Fruit fly (Drosophila melanogaster): ENCODE results near the gene RpL32.
A peak's percentile ranks its signal among the peaks of the same experiment; 100 is the strongest.

The RpL32 gene

dm6 chr3R:30014977-30015514, 30.9 kb downstream of the RpL32 start, which contains the start of gene CG7920 (continued):
- TF ChIP-seq fd59A (GFP tag; optimal IDR thresholded peaks at IDR 0.05) (no peak), CG16779 (tag; optimal IDR thresholded peaks at IDR 0.05) (peak; percentile 52), Eip78C (GFP tag) (peak; percentile 75), Gug (GFP tag; IDR thresholded peaks at IDR 0.05) (no peak), Smox (GFP tag; optimal IDR thresholded peaks at IDR 0.05) (no peak), CG10669 (GFP tag; optimal IDR thresholded peaks at IDR 0.05) (no peak), Hr4 (GFP tag; optimal IDR thresholded peaks at IDR 0.05) (no peak), acj6 (GFP tag; optimal IDR thresholded peaks at IDR 0.05) (no peak), CG11294 (GFP tag; IDR thresholded peaks at IDR 0.05) (no peak), Hr38 (GFP tag; optimal IDR thresholded peaks at IDR 0.05) (no peak), CG6854 (GFP tag; optimal IDR thresholded peaks at IDR 0.05) (peak; percentile 73), eg (GFP tag; IDR thresholded peaks at IDR 0.05) (peak; percentile 60; the same call in 2 of the 3 replicates), CG34406 (GFP tag; optimal IDR thresholded peaks at IDR 0.05) (peak; percentile 7), CG7368 (GFP tag; optimal IDR thresholded peaks at IDR 0.05) (no peak), Ets21C (GFP tag; optimal IDR thresholded peaks at IDR 0.05) (no peak), esn (GFP tag; optimal IDR thresholded peaks at IDR 0.05) (peak; percentile 50), Sox14 (GFP tag; optimal IDR thresholded peaks at IDR 0.05) (no peak)

- no peak for TF ChIP-seq CG11902 (GFP tag; optimal IDR thresholded peaks at IDR 0.05)
- TF ChIP-seq CG6163 (GFP tag; IDR thresholded peaks at IDR 0.05): no peak
- TF ChIP-seq eg (GFP tag; IDR thresholded peaks at IDR 0.05): no peak
- TF ChIP-seq Hr4 (GFP tag; optimal IDR thresholded peaks at IDR 0.05): no peak
- no peak for TF ChIP-seq Ets21C (GFP tag; optimal IDR thresholded peaks at IDR 0.05)
- no peak for TF ChIP-seq fd85E (GFP tag; optimal IDR thresholded peaks at IDR 0.05)
- TF ChIP-seq Hr39 (GFP tag; optimal IDR thresholded peaks at IDR 0.05): no peak
- TF ChIP-seq CG31627 (GFP tag; optimal IDR thresholded peaks at IDR 0.05): no peak
- no peak for TF ChIP-seq CG8319 (GFP tag; optimal IDR thresholded peaks at IDR 0.05)
- no peak for TF ChIP-seq CG10631 (GFP tag; optimal IDR thresholded peaks at IDR 0.05)
- TF ChIP-seq svp (GFP tag): no peak
Measured at dm6 chr3R:30014480-30014879, 31.5 kb downstream of the RpL32 start.

- TF ChIP-seq Ets21C (GFP tag; optimal IDR thresholded peaks at IDR 0.05): no peak
- TF ChIP-seq esn (GFP tag; optimal IDR thresholded peaks at IDR 0.05): no peak
- no peak for TF ChIP-seq OdsH (GFP tag; optimal IDR thresholded peaks at IDR 0.05)
- no peak for TF ChIP-seq vri (GFP tag; optimal IDR thresholded peaks at IDR 0.05)
- TF ChIP-seq salr (GFP tag; optimal IDR thresholded peaks at IDR 0.05): peak in 1 of 2 experiments; percentile 16
- TF ChIP-seq CG10669 (GFP tag; optimal IDR thresholded peaks at IDR 0.05): peak; percentile 67
- TF ChIP-seq Eip93F (GFP tag; optimal IDR thresholded peaks at IDR 0.05): peak; percentile 2
- TF ChIP-seq CG1621 (tag; optimal IDR thresholded peaks at IDR 0.05): peak; percentile 49
- no peak for TF ChIP-seq CG11902 (GFP tag; optimal IDR thresholded peaks at IDR 0.05)
- peak; percentile 7 for TF ChIP-seq Met (GFP tag; optimal IDR thresholded peaks at IDR 0.05)
- TF ChIP-seq CG15336 (GFP tag; IDR thresholded peaks at IDR 0.05): peak; percentile 40; the same call in 1 of the 2 replicates
- no peak for TF ChIP-seq CG7368 (GFP tag; optimal IDR thresholded peaks at IDR 0.05)
- TF ChIP-seq CG4318 (GFP tag; optimal IDR thresholded peaks at IDR 0.05): no peak
- no peak for TF ChIP-seq Hr4 (GFP tag; optimal IDR thresholded peaks at IDR 0.05)
- no peak for TF ChIP-seq CG3032 (tag; optimal IDR thresholded peaks at IDR 0.05)
- TF ChIP-seq CG10631 (GFP tag; optimal IDR thresholded peaks at IDR 0.05): no peak
- peak; percentile 16 for TF ChIP-seq Lpt (GFP tag; optimal IDR thresholded peaks at IDR 0.05)
- TF ChIP-seq topi (GFP tag; optimal IDR thresholded peaks at IDR 0.05): peak; percentile 36
- peak; percentile 88 to 90 for TF ChIP-seq ss (GFP tag; optimal IDR thresholded peaks at IDR 0.05)
- TF ChIP-seq Sox14 (GFP tag; optimal IDR thresholded peaks at IDR 0.05): peak; percentile 6
- no peak for TF ChIP-seq CG11762 (GFP tag; optimal IDR thresholded peaks at IDR 0.05; ENCODE audit: insufficient read depth)
- TF ChIP-seq CG8319 (GFP tag; optimal IDR thresholded peaks at IDR 0.05): peak; percentile 18
- no peak for TF ChIP-seq Sox15 (GFP tag; optimal IDR thresholded peaks at IDR 0.05)
- no peak for TF ChIP-seq CG34406 (GFP tag; optimal IDR thresholded peaks at IDR 0.05)
- peak; percentile 77 for TF ChIP-seq svp (GFP tag)
- TF ChIP-seq CG6163 (GFP tag; IDR thresholded peaks at IDR 0.05): no peak; the same call in 2 of the 3 replicates
- TF ChIP-seq pdm3 (GFP tag; optimal IDR thresholded peaks at IDR 0.05): no peak
- TF ChIP-seq CG6808 (GFP tag; optimal IDR thresholded peaks at IDR 0.05): peak; percentile 88
- peak; percentile 72 for TF ChIP-seq dsx (GFP tag; optimal IDR thresholded peaks at IDR 0.05; ENCODE audit: poor library complexity, severe bottlenecking)
- peak; percentile 46 for TF ChIP-seq Ets96B (tag; optimal IDR thresholded peaks at IDR 0.05)
- TF ChIP-seq CG6276 (GFP tag; optimal IDR thresholded peaks at IDR 0.05): peak; percentile 86
- peak; percentile 18 for TF ChIP-seq achi (GFP tag; optimal IDR thresholded peaks at IDR 0.05)
- no peak for TF ChIP-seq CG6792 (GFP tag; optimal IDR thresholded peaks at IDR 0.05)
- TF ChIP-seq Eip78C (GFP tag): peak; percentile 71
Measured at dm6 chr3R:30013909-30014308, 32.1 kb downstream of the RpL32 start.
